Worm (Caenorhabditis elegans): ENCODE results near the gene Y38H6C.24.

DNA sequence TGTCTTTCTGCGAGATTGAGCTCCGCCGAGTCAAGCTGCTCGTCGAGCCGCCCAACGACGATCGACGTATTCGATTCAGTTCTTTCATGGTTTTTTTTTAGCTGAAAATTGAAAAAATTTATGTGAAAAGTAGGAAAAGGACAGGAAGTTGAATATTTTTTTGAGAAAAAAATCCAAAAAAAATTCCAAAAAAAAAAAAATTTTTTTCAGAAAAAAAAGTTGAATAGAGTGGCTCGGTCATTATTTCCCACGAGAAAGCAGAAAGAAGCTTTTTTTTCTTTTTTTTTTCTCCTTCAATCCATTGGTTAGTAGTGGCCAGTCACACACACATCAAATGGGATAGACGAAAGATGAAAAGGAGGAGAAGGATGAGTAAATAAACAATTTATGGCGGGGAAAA lies 41.0 kb upstream of the Y38H6C.24 start, which contains the start of gene dhcr-7:
- TF ChIP-seq lin-11 (tag; optimal IDR thresholded peaks at IDR 0.05) (no peak), elt-1 (tag; optimal IDR thresholded peaks at IDR 0.05) (no peak), snpc-4 (tag; optimal IDR thresholded peaks at IDR 0.05) (no peak), F13H6.1 (tag; optimal IDR thresholded peaks at IDR 0.05) (no peak), unc-62 (GFP tag; optimal IDR thresholded peaks at IDR 0.05) (no peak), nhr-77 (tag; optimal IDR thresholded peaks at IDR 0.05) (no peak), ztf-4 (tag; optimal IDR thresholded peaks at IDR 0.05) (no peak), nhr-23 (tag; optimal IDR thresholded peaks at IDR 0.05) (no peak), nhr-11 (tag; optimal IDR thresholded peaks at IDR 0.05) (no peak), C34F6.9 (tag; optimal IDR thresholded peaks at IDR 0.05) (no peak), nhr-237 (tag; optimal IDR thresholded peaks at IDR 0.05) (no peak), elt-3 (tag; optimal IDR thresholded peaks at IDR 0.05) (no peak), nhr-10 (tag; optimal IDR thresholded peaks at IDR 0.05) (no peak)

Measured in whole organism, L2 larva.